Worm (Caenorhabditis elegans): Measurements from ENCODE around the gene hip-1.

Gene hip-1

DNA sequence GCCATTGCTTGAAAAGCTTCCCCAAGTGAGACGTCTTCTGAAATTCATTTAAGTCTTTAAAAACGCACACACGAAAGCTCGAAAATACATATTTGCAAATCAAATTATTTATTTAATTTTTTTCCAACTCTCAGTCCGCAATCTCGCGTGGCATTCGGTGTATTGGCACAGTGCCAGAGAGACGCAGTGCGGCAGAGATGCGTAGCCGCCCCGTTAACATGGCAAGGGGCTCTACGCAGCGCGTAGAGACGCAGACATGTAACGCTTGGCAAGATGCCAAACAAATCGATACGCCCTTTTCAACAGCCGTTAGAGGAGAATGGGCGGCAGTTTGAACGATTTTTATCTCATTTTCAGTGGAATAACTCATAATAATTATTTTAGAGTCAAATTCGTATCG is 21.2 kb upstream of the hip-1 start, which contains the start of the genes drr-2 and set-16 (continued):
- TF ChIP-seq gmeb-2 (tag; optimal IDR thresholded peaks at IDR 0.05) (peak; percentile 21), elt-2 (tag; optimal IDR thresholded peaks at IDR 0.05) (peak; percentile 82), tbx-2 (tag; optimal IDR thresholded peaks at IDR 0.05) (peak; percentile 86), fkh-10 (GFP tag; optimal IDR thresholded peaks at IDR 0.05) (peak; percentile 43), F13H6.1 (tag; optimal IDR thresholded peaks at IDR 0.05) (peak; percentile 40), sdc-2 (tag; optimal IDR thresholded peaks at IDR 0.05) (peak; percentile 44), hlh-30 (tag; optimal IDR thresholded peaks at IDR 0.05; ENCODE audit: insufficient read depth) (peak; percentile 37), madf-2 (tag; optimal IDR thresholded peaks at IDR 0.05) (peak; percentile 27), T23F11.4 (GFP tag; optimal IDR thresholded peaks at IDR 0.05) (peak; percentile 9), K09A11.1 (tag; optimal IDR thresholded peaks at IDR 0.05; ENCODE audit: insufficient read depth) (peak; percentile 48), pros-1 (tag; optimal IDR thresholded peaks at IDR 0.05) (peak; percentile 82), fkh-6 (tag; optimal IDR thresholded peaks at IDR 0.05) (no peak), unc-86 (tag; optimal IDR thresholded peaks at IDR 0.05) (peak; percentile 66), ref-2 (tag; optimal IDR thresholded peaks at IDR 0.05) (peak; percentile 95), ceh-34 (tag; optimal IDR thresholded peaks at IDR 0.05) (peak; percentile 87), ama-1 (optimal IDR thresholded peaks at IDR 0.05) (no peak), dve-1 (tag; optimal IDR thresholded peaks at IDR 0.05) (peak; percentile 92), ceh-31 (tag; optimal IDR thresholded peaks at IDR 0.05) (peak; percentile 90), C38D4.7 (GFP tag; optimal IDR thresholded peaks at IDR 0.05) (no peak), C08G9.2 (tag; optimal IDR thresholded peaks at IDR 0.05) (peak; percentile 62), unc-42 (tag; optimal IDR thresholded peaks at IDR 0.05) (peak; percentile 99), hlh-6 (tag; optimal IDR thresholded peaks at IDR 0.05) (no peak), tbx-7 (tag; optimal IDR thresholded peaks at IDR 0.05) (peak; percentile 29), pha-2 (tag; optimal IDR thresholded peaks at IDR 0.05) (peak; percentile 60), odd-2 (tag; optimal IDR thresholded peaks at IDR 0.05) (peak; percentile 10), rnt-1 (tag; optimal IDR thresholded peaks at IDR 0.05) (peak; percentile 84), hlh-15 (tag; optimal IDR thresholded peaks at IDR 0.05) (no peak), ceh-18 (tag; optimal IDR thresholded peaks at IDR 0.05) (peak; percentile 91)

DNA sequence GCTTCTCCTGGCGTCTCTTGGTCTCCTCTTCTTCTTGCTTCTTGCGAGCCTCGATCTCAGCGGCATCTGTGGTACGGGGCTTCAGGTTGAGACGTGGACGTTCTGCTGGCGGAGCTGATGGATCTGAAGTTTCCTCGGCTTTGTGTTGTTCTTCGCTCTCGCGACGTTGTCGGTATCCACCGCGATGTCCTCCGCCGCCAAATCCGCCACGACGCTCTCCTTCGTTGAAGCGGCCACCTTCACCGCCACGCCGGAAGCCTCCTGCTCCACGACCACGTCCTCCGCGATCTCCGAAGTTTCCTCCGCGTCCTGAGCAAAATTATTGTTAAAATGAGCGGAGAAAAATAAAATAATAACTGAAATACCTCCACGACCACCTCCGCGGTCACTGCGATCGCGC is 20.5 kb upstream of the hip-1 start:
- TF ChIP-seq lim-6 (tag; optimal IDR thresholded peaks at IDR 0.05) (no peak), ceh-30 (tag; optimal IDR thresholded peaks at IDR 0.05) (no peak), unc-42 (tag; optimal IDR thresholded peaks at IDR 0.05) (no peak), elt-2 (tag; optimal IDR thresholded peaks at IDR 0.05) (no peak), ets-4 (tag; optimal IDR thresholded peaks at IDR 0.05) (no peak), rnt-1 (tag; optimal IDR thresholded peaks at IDR 0.05) (no peak), K02D7.2 (tag; optimal IDR thresholded peaks at IDR 0.05) (no peak), T23F11.4 (GFP tag; optimal IDR thresholded peaks at IDR 0.05) (no peak), fax-1 (tag; optimal IDR thresholded peaks at IDR 0.05) (no peak), C08G9.2 (tag; optimal IDR thresholded peaks at IDR 0.05) (no peak), ceh-45 (GFP tag; IDR thresholded peaks at IDR 0.05) (no peak), dve-1 (tag; optimal IDR thresholded peaks at IDR 0.05) (no peak), ama-1 (optimal IDR thresholded peaks at IDR 0.05) (no peak), unc-55 (GFP tag; optimal IDR thresholded peaks at IDR 0.05) (no peak), ceh-34 (tag; optimal IDR thresholded peaks at IDR 0.05) (no peak), C38D4.7 (GFP tag; optimal IDR thresholded peaks at IDR 0.05) (no peak), pat-9 (tag; optimal IDR thresholded peaks at IDR 0.05) (no peak), elt-4 (tag; optimal IDR thresholded peaks at IDR 0.05) (no peak), hlh-13 (GFP tag; optimal IDR thresholded peaks at IDR 0.05) (no peak)

DNA sequence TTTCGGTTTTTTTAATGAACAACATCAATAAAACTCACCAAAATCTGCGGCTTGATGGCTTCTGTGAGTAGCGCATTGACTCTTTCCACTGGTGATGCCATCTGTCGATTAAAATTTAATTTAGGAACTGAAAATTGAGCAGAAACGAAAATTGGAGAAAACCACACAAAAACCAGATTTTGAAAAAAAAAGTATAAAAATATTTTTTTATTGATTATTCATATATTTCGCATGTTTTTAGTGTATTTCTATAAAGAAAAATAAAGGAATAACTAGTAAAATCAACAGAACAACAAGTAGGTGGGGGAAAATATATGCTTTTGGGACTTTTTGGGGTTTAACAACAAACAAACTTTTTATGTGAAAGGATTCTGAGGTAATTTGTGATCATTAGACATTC is 19.9 kb upstream of the hip-1 start, which contains the start of gene T12D8.10:
TSS of gene T12D8.10 (minus strand) at position 101 of the 400 bp plus-strand sequence.
- TF ChIP-seq K09A11.1 (tag; optimal IDR thresholded peaks at IDR 0.05; ENCODE audit: insufficient read depth) (no peak), lin-11 (tag; optimal IDR thresholded peaks at IDR 0.05) (no peak), hlh-13 (GFP tag; optimal IDR thresholded peaks at IDR 0.05) (no peak), hlh-30 (tag; optimal IDR thresholded peaks at IDR 0.05; ENCODE audit: insufficient read depth) (no peak), odd-2 (tag; optimal IDR thresholded peaks at IDR 0.05) (no peak), T23F11.4 (GFP tag; optimal IDR thresholded peaks at IDR 0.05) (no peak), rnt-1 (tag; optimal IDR thresholded peaks at IDR 0.05) (no peak), ceh-18 (tag; optimal IDR thresholded peaks at IDR 0.05) (no peak), sox-2 (GFP tag; IDR thresholded peaks at IDR 0.05) (no peak), sox-4 (tag; optimal IDR thresholded peaks at IDR 0.05) (no peak), fkh-10 (GFP tag; optimal IDR thresholded peaks at IDR 0.05) (no peak), pqm-1 (tag; optimal IDR thresholded peaks at IDR 0.05) (no peak), ceh-31 (tag; optimal IDR thresholded peaks at IDR 0.05) (no peak), hlh-15 (tag; optimal IDR thresholded peaks at IDR 0.05) (no peak), ceh-19 (GFP tag; optimal IDR thresholded peaks at IDR 0.05) (no peak), ceh-34 (tag; optimal IDR thresholded peaks at IDR 0.05) (no peak), unc-42 (tag; optimal IDR thresholded peaks at IDR 0.05) (no peak), K02D7.2 (tag; optimal IDR thresholded peaks at IDR 0.05) (no peak), dve-1 (tag; optimal IDR thresholded peaks at IDR 0.05) (no peak)
